Fruit fly (Drosophila melanogaster) whole organism, wandering third instar larva: ENCODE measurements around the gene CG33795.

ENCODE experiments used
- dl ChIP-seq, 2 experiments: fragments of 175-275, 200-275 bp in 1 of 2; fragments of 200-275 bp in 1 of 2; sonication (Bioruptor generic); optimal IDR thresholded peaks; lab custom pipeline; 2018; ENCODE audit warnings: mild to moderate bottlenecking in 2 of 2, missing biosample characterization in 2 of 2, missing genetic modification characterization in 2 of 2, moderate library complexity in 2 of 2; ENCODE audit not compliant: partially characterized antibody in 2 of 2, insufficient read depth in 1 of 2
- h ChIP-seq: fragments of 200-800 bp; sonication (Bioruptor generic); optimal IDR thresholded peaks from 3 replicates; lab custom pipeline; 2016; ENCODE audit warnings: missing biosample characterization, mild to moderate bottlenecking, missing genetic modification characterization
- pan ChIP-seq: fragments of >200 bp; optimal IDR thresholded peaks from 2 replicates; lab custom pipeline; 2017
- psq ChIP-seq: fragments of 200-800 bp; sonication (Bioruptor generic); optimal IDR thresholded peaks from 3 replicates; lab custom pipeline; 2017; ENCODE audit warnings: missing biosample characterization, mild to moderate bottlenecking, missing genetic modification characterization, moderate library complexity
- sv ChIP-seq: fragments of 200-800 bp; sonication (Bioruptor generic); optimal IDR thresholded peaks from 3 replicates; lab custom pipeline; 2016; ENCODE audit warnings: missing biosample characterization, missing genetic modification characterization

DNA sequence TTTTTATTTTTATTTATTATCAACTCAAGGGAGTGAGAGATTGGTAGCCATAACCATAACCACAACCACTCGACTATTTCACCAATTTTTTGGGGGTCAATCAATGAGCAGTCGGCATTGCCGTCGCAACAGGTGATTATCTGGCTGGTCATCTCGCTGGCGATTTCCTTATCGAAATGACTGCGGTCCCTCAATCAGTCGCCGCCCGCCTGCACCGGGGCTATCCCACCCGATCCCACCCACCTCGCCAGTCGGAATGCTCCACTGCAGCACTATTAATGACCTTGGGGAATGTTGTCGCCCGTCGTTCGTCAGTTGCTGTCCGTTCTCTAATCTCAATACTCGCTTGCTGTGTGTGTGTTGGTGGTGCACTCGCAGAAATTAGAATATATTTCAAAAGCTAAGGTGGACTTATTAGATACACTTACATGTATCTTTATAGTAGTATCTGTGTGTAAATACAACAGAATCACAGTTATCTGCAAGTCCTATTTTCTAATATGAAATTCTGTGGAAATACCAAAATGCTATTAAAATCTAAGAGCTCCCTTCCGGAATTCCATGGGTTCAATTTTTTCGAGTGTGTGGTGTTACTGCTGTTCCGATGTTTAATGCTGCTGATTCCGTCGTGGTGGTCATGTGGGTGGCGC, 10.6 kb downstream of the CG33795 start:
- TF ChIP-seq dl (GFP tag; optimal IDR thresholded peaks at IDR 0.05; lab: Kevin White, UChicago; ENCODE audit: insufficient read depth in 1 of 2, partially characterized antibody in 2 of 2), result no peak
- peak; percentile 68 for TF ChIP-seq h (GFP tag; lab: Kevin White, UChicago)
- peak; percentile 10 for TF ChIP-seq sv (GFP tag; lab: Kevin White, UChicago)
- TF ChIP-seq pan (lab: Kevin White, UChicago), result no peak
- TF ChIP-seq psq, result no peak
